Fruit fly (Drosophila melanogaster) S2 (cell line): Measurements from ENCODE around the gene CG8097.

ENCODE experiments used
- CG8478 ChIP-seq: fragments of >200 bp; optimal IDR thresholded peaks from 2 replicates; lab custom pipeline; 2018
- CTCF ChIP-seq, 2 experiments: fragments of >200 bp; optimal IDR thresholded peaks; 2 replicates each; lab custom pipeline; 2018

DNA sequence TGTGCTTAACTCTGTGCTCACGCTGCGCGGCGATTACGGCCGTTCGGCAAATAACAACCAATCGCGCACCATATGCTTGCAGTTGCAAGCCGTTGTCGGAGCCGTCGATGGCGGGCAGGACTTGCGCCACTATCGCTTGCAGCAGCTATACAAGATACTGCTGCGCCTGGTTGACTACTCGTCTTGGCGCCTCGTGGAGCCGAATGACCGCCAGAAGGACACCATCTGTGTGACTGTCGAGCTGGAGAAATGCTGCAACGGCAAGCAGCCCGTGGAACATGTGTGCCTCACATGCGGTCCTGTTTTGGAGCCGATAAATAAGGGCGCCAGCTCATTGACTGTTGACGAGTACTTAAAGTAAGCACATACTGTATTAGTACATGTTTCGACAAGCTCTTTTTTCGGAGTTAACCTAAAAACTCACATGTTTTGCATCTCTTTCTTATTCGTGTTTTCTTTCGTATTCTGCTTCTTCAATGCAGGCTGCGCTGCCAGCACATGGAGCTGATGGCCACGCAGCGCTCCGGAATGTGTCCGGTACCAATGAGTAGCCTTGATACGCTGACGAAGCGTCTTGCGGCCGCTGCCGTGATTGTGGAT, 983 bp downstream of the CG8097 start:
- TF ChIP-seq CTCF (optimal IDR thresholded peaks at IDR 0.05; lab: Kevin White, UChicago), result no peak
- TF ChIP-seq CG8478 (lab: Kevin White, UChicago), result no peak
